Worm (Caenorhabditis elegans) whole organism, L4 larva: ENCODE measurements around the gene T06D8.10.

ENCODE experiments used
- F37D6.2 ChIP-seq: sonication (generic microtip); optimal IDR thresholded peaks from 2 replicates; lab custom pipeline; 2016; ENCODE audit warnings: mild to moderate bottlenecking, missing genetic modification characterization, missing compliant biosample characterization
- F49E8.2 ChIP-seq: sonication (generic microtip); optimal IDR thresholded peaks from 2 replicates; lab custom pipeline; 2016; ENCODE audit warnings: missing compliant biosample characterization, mild to moderate bottlenecking, missing genetic modification characterization, borderline replicate concordance
- R02D3.7 ChIP-seq: fragments of 150-350 bp; sonication (generic microtip); optimal IDR thresholded peaks from 3 replicates; lab custom pipeline; 2014; ENCODE audit warnings: missing biosample characterization, missing genetic modification characterization
- T20F7.1 ChIP-seq: fragments of 200-800 bp; sonication (Bioruptor generic); optimal IDR thresholded peaks from 2 replicates; lab custom pipeline; 2018; ENCODE audit warnings: mild to moderate bottlenecking, missing genetic modification characterization, missing compliant biosample characterization
- T26A8.4 ChIP-seq: fragments of 200-800 bp; sonication (Bioruptor generic); IDR thresholded peaks from 2 replicates; pipeline ENCODE4 v1.3.6; 2022; ENCODE audit warnings: missing genetic modification characterization, missing compliant biosample characterization
- Y48G9A.11 ChIP-seq: fragments of 200-800 bp; sonication (Bioruptor generic); IDR thresholded peaks from 2 replicates; pipeline ENCODE4 v1.3.6; 2022; ENCODE audit warnings: missing genetic modification reagents, missing genetic modification characterization, missing compliant biosample characterization
- Y5F2A.4 ChIP-seq: fragments of 200-800 bp; sonication (Bioruptor generic); optimal IDR thresholded peaks from 2 replicates; lab custom pipeline; 2018; ENCODE audit warnings: mild to moderate bottlenecking, missing genetic modification characterization, missing compliant biosample characterization
- Y75B8A.6 ChIP-seq: fragments of 200-800 bp; sonication (Bioruptor generic); IDR thresholded peaks from 2 replicates; pipeline ENCODE4 v1.3.6; 2022; ENCODE audit warnings: missing genetic modification reagents, missing genetic modification characterization, missing compliant biosample characterization
- ZK546.5 ChIP-seq, 2 experiments: sonication (generic microtip); optimal IDR thresholded peaks; 2 replicates each; lab custom pipeline; 2017; ENCODE audit warnings: missing biosample characterization in 2 of 2, missing genetic modification characterization in 2 of 2
- aha-1 ChIP-seq: fragments of 150-350 bp; peaks from one replicate; lab custom pipeline; 2014; ENCODE audit warnings: missing biosample characterization, missing genetic modification characterization
- ceh-20 ChIP-seq: fragments of 200-800 bp; sonication (Bioruptor generic); IDR thresholded peaks from 2 replicates; pipeline ENCODE4 v1.3.6; 2022; ENCODE audit warnings: missing genetic modification reagents, missing genetic modification characterization, missing compliant biosample characterization
- ceh-44 ChIP-seq: fragments of 200-800 bp; sonication (Bioruptor generic); IDR thresholded peaks from 2 replicates; pipeline ENCODE4 v1.3.6; 2022; ENCODE audit warnings: missing genetic modification reagents, missing genetic modification characterization, missing compliant biosample characterization
- cey-2 ChIP-seq: sonication (generic microtip); optimal IDR thresholded peaks from 3 replicates; lab custom pipeline; 2017; ENCODE audit warnings: missing genetic modification characterization, mild to moderate bottlenecking, missing compliant biosample characterization, antibody characterized with exemption, borderline replicate concordance; ENCODE audit not compliant: insufficient read depth
- daf-16 ChIP-seq, 3 experiments: sonication (generic microtip); optimal IDR thresholded peaks; 2 replicates each; lab custom pipeline; 2016 to 2017; ENCODE audit warnings: missing genetic modification characterization in 3 of 3, missing genetic modification reagents in 3 of 3, mild to moderate bottlenecking in 2 of 3, missing compliant biosample characterization in 2 of 3, missing biosample characterization in 1 of 3, moderate library complexity in 1 of 3
- daf-8 ChIP-seq: fragments of 200-800 bp; sonication (Bioruptor generic); IDR thresholded peaks from 2 replicates; pipeline ENCODE4 v1.3.6; 2022; ENCODE audit warnings: missing genetic modification characterization, missing compliant biosample characterization
- dmd-9 ChIP-seq: fragments of 200-800 bp; sonication (Bioruptor generic); IDR thresholded peaks from 2 replicates; pipeline ENCODE4 v1.3.6; 2022; ENCODE audit warnings: missing genetic modification reagents, missing genetic modification characterization, missing compliant biosample characterization
- egl-43 ChIP-seq: fragments of 200-800 bp; sonication (Bioruptor generic); IDR thresholded peaks from 2 replicates; pipeline ENCODE4 v1.3.6; 2022; ENCODE audit warnings: missing genetic modification reagents, missing genetic modification characterization, missing compliant biosample characterization
- fkh-10 ChIP-seq: fragments of 150-350 bp; optimal IDR thresholded peaks from 2 replicates; lab custom pipeline; 2014; ENCODE audit warnings: missing biosample characterization, missing genetic modification reagents, missing genetic modification characterization
- hif-1 ChIP-seq, 2 experiments: sonication (generic microtip); optimal IDR thresholded peaks; 2 replicates each; lab custom pipeline; 2016 to 2017; ENCODE audit warnings: missing compliant biosample characterization in 2 of 2, missing genetic modification characterization in 2 of 2, missing genetic modification reagents in 2 of 2, missing genotype in 2 of 2, mild to moderate bottlenecking in 1 of 2
- hlh-11 ChIP-seq: fragments of 200-800 bp; sonication (Bioruptor generic); optimal IDR thresholded peaks from 2 replicates; lab custom pipeline; 2018; ENCODE audit warnings: mild to moderate bottlenecking, missing genetic modification characterization, missing compliant biosample characterization
- lin-1 ChIP-seq: fragments of 200-800 bp; sonication (Bioruptor generic); IDR thresholded peaks from 2 replicates; pipeline ENCODE4 v1.3.6; 2022; ENCODE audit warnings: missing genetic modification reagents, missing genetic modification characterization, missing compliant biosample characterization
- madf-9 ChIP-seq: fragments of 200-800 bp; sonication (Bioruptor generic); conservative IDR thresholded peaks from 2 replicates; pipeline ENCODE4 v1.3.6; 2022; ENCODE audit warnings: missing genetic modification reagents, missing genetic modification characterization, missing compliant biosample characterization
- mdt-29 ChIP-seq: fragments of 200-800 bp; sonication (Bioruptor generic); IDR thresholded peaks from 2 replicates; pipeline ENCODE4 v1.3.6; 2022; ENCODE audit warnings: missing genetic modification reagents, missing genetic modification characterization, missing compliant biosample characterization
- nhr-10 ChIP-seq: fragments of 150-350 bp; optimal IDR thresholded peaks from 2 replicates; lab custom pipeline; 2014; ENCODE audit warnings: missing biosample characterization, missing genetic modification characterization
- nhr-102 ChIP-seq: sonication (generic microtip); optimal IDR thresholded peaks from 2 replicates; lab custom pipeline; 2016; ENCODE audit warnings: mild to moderate bottlenecking, missing genetic modification characterization, moderate library complexity, missing compliant biosample characterization
- nhr-111 ChIP-seq: fragments of 200-800 bp; sonication (Bioruptor generic); optimal IDR thresholded peaks from 2 replicates; lab custom pipeline; 2018; ENCODE audit warnings: mild to moderate bottlenecking, missing genetic modification characterization, missing compliant biosample characterization
- nhr-237 ChIP-seq: sonication (generic microtip); optimal IDR thresholded peaks from 2 replicates; lab custom pipeline; 2017; ENCODE audit warnings: missing biosample characterization, missing genetic modification characterization
- nhr-28 ChIP-seq: fragments of 150-350 bp; optimal IDR thresholded peaks from 2 replicates; lab custom pipeline; 2014; ENCODE audit warnings: missing biosample characterization, missing genetic modification characterization
- nhr-41 ChIP-seq: fragments of 200-800 bp; sonication (Bioruptor generic); IDR thresholded peaks from 2 replicates; pipeline ENCODE4 v1.3.6; 2022; ENCODE audit warnings: missing genetic modification reagents, missing genetic modification characterization, missing compliant biosample characterization
- nhr-42 ChIP-seq: fragments of 200-800 bp; sonication (Bioruptor generic); IDR thresholded peaks from 2 replicates; pipeline ENCODE4 v1.3.6; 2022; ENCODE audit warnings: missing genetic modification characterization, missing compliant biosample characterization
- nhr-6 ChIP-seq: fragments of 150-350 bp; optimal IDR thresholded peaks from 2 replicates; lab custom pipeline; 2014; ENCODE audit warnings: missing biosample characterization, missing genetic modification characterization
- nhr-76 ChIP-seq: fragments of 150-350 bp; optimal IDR thresholded peaks from 2 replicates; lab custom pipeline; 2014; ENCODE audit warnings: missing biosample characterization, missing genetic modification characterization
- php-3 ChIP-seq: fragments of 200-800 bp; sonication (Bioruptor generic); IDR thresholded peaks from 2 replicates; pipeline ENCODE4 v1.3.6; 2022; ENCODE audit warnings: missing genetic modification reagents, missing genetic modification characterization, missing compliant biosample characterization
- pqm-1 ChIP-seq: sonication (generic microtip); optimal IDR thresholded peaks from 2 replicates; lab custom pipeline; 2017; ENCODE audit warnings: missing biosample characterization, missing genetic modification characterization
- rbr-2 ChIP-seq: sonication (generic microtip); optimal IDR thresholded peaks from 2 replicates; lab custom pipeline; 2016; ENCODE audit warnings: missing genotype, missing genetic modification characterization, missing compliant biosample characterization
- saeg-2 ChIP-seq: fragments of 200-800 bp; sonication (Bioruptor generic); IDR thresholded peaks from 2 replicates; pipeline ENCODE4 v1.3.6; 2022; ENCODE audit warnings: missing genetic modification reagents, missing genetic modification characterization, missing compliant biosample characterization
- set-16 ChIP-seq: fragments of 200-800 bp; sonication (Bioruptor generic); IDR thresholded peaks from 2 replicates; pipeline ENCODE4 v1.3.6; 2022; ENCODE audit warnings: missing genetic modification reagents, missing genetic modification characterization, missing compliant biosample characterization
- spr-3 ChIP-seq: fragments of 200-800 bp; sonication (Bioruptor generic); optimal IDR thresholded peaks from 2 replicates; lab custom pipeline; 2018; ENCODE audit warnings: mild to moderate bottlenecking, missing genetic modification characterization, missing compliant biosample characterization
- unc-130 ChIP-seq: sonication (generic microtip); optimal IDR thresholded peaks from 2 replicates; lab custom pipeline; 2016; ENCODE audit warnings: missing genetic modification reagents, missing genetic modification characterization, missing compliant biosample characterization
- unc-62 ChIP-seq, 3 experiments: fragments of 150-350 bp in 1 of 3; sonication (generic microtip); optimal IDR thresholded peaks in 2 of 3; peaks in 1 of 3; 1 replicate in 1 of 3; 2 replicates in 2 of 3; lab custom pipeline; 2014 to 2017; ENCODE audit warnings: missing biosample characterization in 3 of 3, missing genetic modification characterization in 3 of 3, missing genetic modification reagents in 3 of 3, missing genotype in 1 of 3
- zfp-3 ChIP-seq: fragments of 200-800 bp; sonication (Bioruptor generic); conservative IDR thresholded peaks from 2 replicates; pipeline ENCODE4 v1.3.6; 2022; ENCODE audit warnings: missing genetic modification reagents, missing genetic modification characterization, missing compliant biosample characterization

The T06D8.10 gene

DNA sequence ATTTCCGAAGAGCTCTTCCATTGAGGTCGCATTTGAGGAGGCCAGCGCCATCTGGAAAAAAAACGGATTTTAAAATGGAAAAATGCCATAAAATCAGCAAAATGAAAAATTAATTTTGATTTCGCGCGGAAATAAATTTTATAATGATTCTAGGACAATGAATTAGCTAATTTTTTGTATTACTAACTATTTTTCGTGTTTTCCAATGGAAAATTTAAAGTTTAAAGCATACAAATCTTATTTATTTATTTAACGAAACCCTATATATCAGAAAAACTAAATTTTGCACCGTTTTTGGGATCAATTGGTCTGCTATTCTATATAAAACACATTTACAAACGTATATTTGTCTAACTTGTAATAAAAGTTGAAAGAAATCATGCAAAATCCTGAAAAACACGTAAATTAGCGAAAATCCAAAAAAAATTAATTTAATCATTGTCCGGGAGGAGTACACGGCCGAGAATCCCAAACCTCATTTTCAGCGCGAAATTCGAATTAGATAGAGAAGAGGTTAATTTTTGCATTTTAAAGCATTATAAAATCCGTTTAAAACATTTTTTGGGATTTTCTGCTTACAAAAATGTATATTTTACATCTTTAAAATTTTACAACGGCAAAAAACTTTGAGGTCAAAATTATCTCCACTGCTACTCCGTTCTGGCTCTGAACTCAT, 42.9 kb upstream of the T06D8.10 start, which contains the start of gene C47G2.3 (continued):
- TF ChIP-seq nhr-41 (GFP tag; lab: Robert Waterston, UW), result no peak
- TF ChIP-seq Y5F2A.4 (GFP tag; lab: Kevin White, UChicago), result no peak
- TF ChIP-seq nhr-42 (GFP tag; lab: Robert Waterston, UW), result no peak
- TF ChIP-seq hlh-11, result peak; percentile 27

DNA sequence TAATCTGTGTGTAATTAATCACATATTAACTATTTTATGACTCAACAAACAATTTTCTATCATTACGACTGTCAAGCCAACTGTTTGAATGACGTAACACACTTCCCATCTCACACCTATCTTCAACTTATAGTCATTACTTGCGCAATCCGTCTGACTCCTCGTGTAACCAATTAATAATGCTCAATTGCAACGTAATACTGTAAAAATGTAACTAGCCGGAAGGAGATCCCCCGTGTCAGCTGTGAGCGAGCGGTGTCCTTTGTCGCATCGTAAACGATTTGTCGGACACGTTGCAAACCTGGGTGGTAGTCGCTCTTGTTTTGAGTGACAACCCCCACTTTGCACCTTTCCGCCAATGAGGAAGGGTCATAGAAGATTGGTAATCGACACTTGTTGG, 40.8 kb upstream of the T06D8.10 start:
- TF ChIP-seq nhr-6 (tag; lab: Kevin White, UChicago) (no peak), ZK546.5 (tag; optimal IDR thresholded peaks at IDR 0.05; lab: Kevin White, UChicago) (no peak), Y75B8A.6 (no peak), php-3 (GFP tag; lab: Robert Waterston, UW) (no peak), nhr-102 (tag; lab: Kevin White, UChicago) (no peak), daf-8 (GFP tag; lab: Robert Waterston, UW) (no peak), egl-43 (GFP tag; lab: Robert Waterston, UW) (no peak), nhr-111 (no peak), Y5F2A.4 (GFP tag; lab: Kevin White, UChicago) (no peak), saeg-2 (no peak), T26A8.4 (GFP tag; lab: Robert Waterston, UW) (no peak), F49E8.2 (tag; lab: Kevin White, UChicago) (no peak), daf-16 (GFP tag; optimal IDR thresholded peaks at IDR 0.05; lab: Kevin White, UChicago) (no peak), daf-16 (tag; optimal IDR thresholded peaks at IDR 0.05; lab: Kevin White, UChicago) (no peak), rbr-2 (tag; lab: Kevin White, UChicago) (no peak), F37D6.2 (tag; lab: Kevin White, UChicago) (no peak), ceh-20 (GFP tag; lab: Robert Waterston, UW) (no peak), R02D3.7 (tag; lab: Kevin White, UChicago) (no peak), nhr-237 (no peak), dmd-9 (GFP tag; lab: Robert Waterston, UW) (no peak), nhr-76 (tag; lab: Kevin White, UChicago) (no peak)

DNA sequence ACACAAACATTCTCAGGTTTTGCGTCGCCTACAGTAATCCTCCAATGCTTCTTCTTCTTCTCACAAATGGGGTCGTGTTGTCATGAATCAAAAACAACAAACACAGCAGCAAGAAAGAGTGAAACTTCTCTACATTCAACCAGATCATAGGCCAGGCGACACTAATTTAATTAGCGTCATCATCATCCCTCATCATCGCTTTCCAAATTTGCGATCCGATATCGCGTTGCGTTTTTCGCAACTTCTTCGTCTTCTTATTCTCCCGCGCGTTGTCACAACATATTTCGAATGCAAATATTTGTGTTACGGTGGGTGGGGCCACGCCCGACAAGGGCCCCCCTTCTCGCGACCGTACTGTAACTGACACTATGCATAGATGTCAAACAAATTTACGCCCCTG, 39.1 kb upstream of the T06D8.10 start:
- TF ChIP-seq unc-62 (GFP tag; optimal IDR thresholded peaks at IDR 0.05 in 1 of 2; lab: Kevin White, UChicago) (peak in 1 of 2 experiments; percentile 82), unc-62 (tag; optimal IDR thresholded peaks at IDR 0.05; lab: Kevin White, UChicago) (no peak), fkh-10 (GFP tag; lab: Kevin White, UChicago) (no peak), madf-9 (GFP tag; lab: Robert Waterston, UW) (no peak)
- TF ChIP-seq, all 104 proteins: peak for 1

DNA sequence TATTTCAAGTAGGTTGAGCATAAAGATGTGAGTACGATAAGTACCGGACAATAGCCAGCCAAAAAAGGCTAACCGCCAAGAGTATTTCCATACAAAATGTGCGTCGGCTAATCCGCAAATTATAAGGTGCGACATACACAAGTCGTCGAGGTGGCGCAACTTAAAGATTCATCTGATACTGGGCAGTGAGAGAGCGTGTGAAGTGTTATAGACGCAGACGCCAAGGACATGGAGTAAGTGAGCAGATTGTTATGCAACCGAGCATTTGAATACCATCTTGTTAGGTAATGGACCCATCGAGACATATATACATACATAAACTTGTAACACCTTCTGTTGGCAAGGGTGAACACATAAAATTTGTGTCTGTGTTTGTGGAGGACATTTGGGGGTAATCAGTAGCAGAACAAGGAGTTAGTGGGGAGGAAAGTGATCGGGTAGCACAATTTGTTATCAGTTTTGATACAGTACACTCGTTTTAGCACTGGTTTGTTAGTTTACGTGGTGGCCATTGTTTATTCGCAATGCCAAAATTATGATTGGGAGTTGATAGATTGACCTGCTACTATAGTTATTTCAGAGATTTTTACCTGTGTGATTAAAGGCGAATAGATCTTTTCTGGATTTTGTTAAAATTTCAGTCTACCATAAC, 38.1 kb upstream of the T06D8.10 start:
- no peak for TF ChIP-seq ZK546.5 (tag; optimal IDR thresholded peaks at IDR 0.05; lab: Kevin White, UChicago)
- TF ChIP-seq nhr-111, result no peak
- TF ChIP-seq lin-1 (GFP tag; lab: Robert Waterston, UW), result no peak
- TF ChIP-seq ceh-44 (GFP tag; lab: Robert Waterston, UW), result no peak
- TF ChIP-seq nhr-42 (GFP tag; lab: Robert Waterston, UW), result no peak
- TF ChIP-seq hif-1 (tag; optimal IDR thresholded peaks at IDR 0.05; lab: Kevin White, UChicago), result no peak
- TF ChIP-seq unc-130 (GFP tag; lab: Kevin White, UChicago), result no peak
- no peak for TF ChIP-seq Y48G9A.11 (GFP tag; lab: Robert Waterston, UW)
- no peak for TF ChIP-seq spr-3 (GFP tag; lab: Kevin White, UChicago)
- TF ChIP-seq mdt-29, result no peak
- TF ChIP-seq nhr-10 (tag; lab: Kevin White, UChicago), result no peak
- TF ChIP-seq pqm-1, result peak; percentile 75
- peak; percentile 57 for TF ChIP-seq nhr-28 (tag; lab: Kevin White, UChicago)
- peak; percentile 4 for TF ChIP-seq aha-1 (tag; lab: Kevin White, UChicago)
- TF ChIP-seq daf-16 (GFP tag; optimal IDR thresholded peaks at IDR 0.05; lab: Kevin White, UChicago), result no peak
- TF ChIP-seq daf-16 (tag; optimal IDR thresholded peaks at IDR 0.05; lab: Kevin White, UChicago), result peak; percentile 10
- TF ChIP-seq cey-2 (tag; lab: Kevin White, UChicago), result no peak
- no peak for TF ChIP-seq set-16 (GFP tag; lab: Robert Waterston, UW)
- no peak for TF ChIP-seq zfp-3 (GFP tag; lab: Robert Waterston, UW)
- TF ChIP-seq unc-62 (GFP tag; optimal IDR thresholded peaks at IDR 0.05 in 1 of 2; lab: Kevin White, UChicago), result peak in 1 of 2 experiments; percentile 21
- no peak for TF ChIP-seq unc-62 (tag; optimal IDR thresholded peaks at IDR 0.05; lab: Kevin White, UChicago)
- no peak for TF ChIP-seq T20F7.1 (GFP tag; lab: Kevin White, UChicago)
- TF ChIP-seq, all 104 proteins: peak for 5
